Fruit fly (Drosophila melanogaster) whole organism, embryonic: ENCODE results near the gene RpLP1.

ENCODE experiments used
- CG10543 ChIP-seq: fragments of 200-800 bp; sonication (Bioruptor generic); optimal IDR thresholded peaks from 3 replicates; lab custom pipeline; 2017; ENCODE audit warnings: missing biosample characterization, mild to moderate bottlenecking, missing genetic modification characterization, moderate library complexity
- CG11560 ChIP-seq: fragments of 200-800 bp; sonication (Bioruptor generic); IDR thresholded peaks from 3 replicates; pipeline ENCODE4 v1.3.6; 2022; ENCODE audit warnings: missing biosample characterization, missing genetic modification characterization
- CG11695 ChIP-seq: fragments of 200-800 bp; sonication (Bioruptor generic); IDR thresholded peaks from 3 replicates; pipeline ENCODE4 v1.3.6; 2022; ENCODE audit warnings: missing biosample characterization, missing genetic modification characterization
- CG14050 ChIP-seq: fragments of 200-800 bp; sonication (Bioruptor generic); IDR thresholded peaks from 3 replicates; pipeline ENCODE4 v1.3.6; 2022; ENCODE audit warnings: missing biosample characterization, missing genetic modification characterization
- CG1647 ChIP-seq: fragments of 200-800 bp; sonication (Bioruptor generic); optimal IDR thresholded peaks from 3 replicates; lab custom pipeline; 2016; ENCODE audit warnings: missing biosample characterization, missing genetic modification characterization
- CG17361 ChIP-seq: fragments of 200-800 bp; sonication (Bioruptor generic); IDR thresholded peaks from 3 replicates; pipeline ENCODE4 v1.3.6; 2022; ENCODE audit warnings: missing biosample characterization, missing genetic modification characterization
- CG17568 ChIP-seq: fragments of 200-800 bp; sonication (Bioruptor generic); optimal IDR thresholded peaks from 2 replicates; lab custom pipeline; 2018; ENCODE audit warnings: missing biosample characterization, mild to moderate bottlenecking, missing genetic modification characterization, moderate library complexity
- CG2129 ChIP-seq: fragments of 200-800 bp; sonication (Bioruptor generic); IDR thresholded peaks from 2 replicates; pipeline ENCODE4 v1.3.6; 2022; ENCODE audit warnings: missing biosample characterization, missing genetic modification characterization; ENCODE audit not compliant: partially characterized antibody
- CG31365 ChIP-seq: fragments of 200-800 bp; sonication (Bioruptor generic); optimal IDR thresholded peaks from 2 replicates; lab custom pipeline; 2018; ENCODE audit warnings: missing biosample characterization, mild to moderate bottlenecking, missing genetic modification characterization
- CG31441 ChIP-seq: fragments of 200-800 bp; sonication (Bioruptor generic); IDR thresholded peaks from 2 replicates; pipeline ENCODE4 v1.3.6; 2022; ENCODE audit warnings: missing biosample characterization, missing genetic modification characterization
- CG3726 ChIP-seq: fragments of 200-800 bp; sonication (Bioruptor generic); IDR thresholded peaks from 3 replicates; pipeline ENCODE4, ENCODE4 v1.3.6; 2022; ENCODE audit warnings: missing biosample characterization, missing genetic modification characterization
- CG42726 ChIP-seq: fragments of 200-800 bp; sonication (Bioruptor generic); IDR thresholded peaks from 2 replicates; pipeline ENCODE4 v1.3.6; 2022; ENCODE audit warnings: missing biosample characterization, missing genetic modification characterization; ENCODE audit not compliant: partially characterized antibody
- CG4360 ChIP-seq: fragments of 200-800 bp; sonication (Bioruptor generic); IDR thresholded peaks from 2 replicates; pipeline ENCODE4 v1.3.6; 2022; ENCODE audit warnings: missing biosample characterization, missing genetic modification characterization
- CG4730 ChIP-seq: fragments of 200-800 bp; sonication (Bioruptor generic); IDR thresholded peaks from 2 replicates; pipeline ENCODE4 v1.3.6; 2022; ENCODE audit warnings: missing biosample characterization, missing genetic modification characterization
- CG4854 ChIP-seq: fragments of 200-800 bp; sonication (Bioruptor generic); optimal IDR thresholded peaks from 2 replicates; lab custom pipeline; 2016; ENCODE audit warnings: missing biosample characterization, missing genetic modification characterization, inconsistent platforms
- CG5180 ChIP-seq: fragments of 200-800 bp; sonication (Bioruptor generic); optimal IDR thresholded peaks from 3 replicates; lab custom pipeline; 2017; ENCODE audit warnings: missing biosample characterization, missing genetic modification characterization, mild to moderate bottlenecking, moderate library complexity, missing genetic modification reagents
- CG6689 ChIP-seq: fragments of 200-800 bp; sonication (Bioruptor generic); IDR thresholded peaks from 2 replicates; pipeline ENCODE4 v1.3.6; 2022; ENCODE audit warnings: missing biosample characterization, missing genetic modification characterization
- CG7928 ChIP-seq: fragments of 200-800 bp; sonication (Bioruptor generic); optimal IDR thresholded peaks from 2 replicates; lab custom pipeline; 2017; ENCODE audit warnings: missing biosample characterization, mild to moderate bottlenecking, missing genetic modification characterization
- CG9817 ChIP-seq: fragments of 200-800 bp; sonication (Bioruptor generic); optimal IDR thresholded peaks from 2 replicates; lab custom pipeline; 2018; ENCODE audit warnings: missing biosample characterization, mild to moderate bottlenecking, missing genetic modification characterization, moderate library complexity
- D19A ChIP-seq: fragments of 200-800 bp; optimal IDR thresholded peaks from 3 replicates; lab custom pipeline; 2019; ENCODE audit warnings: missing biosample characterization, mild to moderate bottlenecking, missing genetic modification characterization, moderate library complexity
- Ets65A ChIP-seq: fragments of 200-800 bp; sonication (Bioruptor generic); peaks from one replicate; lab custom pipeline; 2016; ENCODE audit warnings: missing biosample characterization, missing genetic modification characterization
- Fer2 ChIP-seq: fragments of 200-800 bp; sonication (Bioruptor generic); optimal IDR thresholded peaks from 2 replicates; lab custom pipeline; 2018; ENCODE audit warnings: missing biosample characterization, mild to moderate bottlenecking, missing genetic modification characterization, moderate library complexity
- Hr39 ChIP-seq: fragments of >200 bp; optimal IDR thresholded peaks from 2 replicates; lab custom pipeline; 2017
- Hsf ChIP-seq: fragments of 200-800 bp; sonication (Bioruptor generic); optimal IDR thresholded peaks from 3 replicates; lab custom pipeline; 2016; ENCODE audit warnings: missing biosample characterization, missing genetic modification characterization
- Jarid2 ChIP-seq: fragments of 200-800 bp; sonication (Bioruptor generic); optimal IDR thresholded peaks from 3 replicates; lab custom pipeline; 2017; ENCODE audit warnings: mild to moderate bottlenecking, missing biosample characterization, missing genetic modification reagents, missing genetic modification characterization
- NFAT ChIP-seq: fragments of 200-800 bp; sonication (Bioruptor generic); IDR thresholded peaks from 2 replicates; pipeline ENCODE4 v1.3.6; 2022; ENCODE audit warnings: missing biosample characterization, missing genetic modification characterization
- Oli ChIP-seq: fragments of 200-800 bp; sonication (Bioruptor generic); optimal IDR thresholded peaks from 2 replicates; lab custom pipeline; 2018; ENCODE audit warnings: missing biosample characterization, mild to moderate bottlenecking, missing genetic modification characterization, moderate library complexity
- Optix ChIP-seq: fragments of 200-800 bp; sonication (Bioruptor generic); IDR thresholded peaks from 3 replicates; pipeline ENCODE4 v1.3.6; 2022; ENCODE audit warnings: missing biosample characterization, missing genetic modification characterization
- Poxn ChIP-seq: fragments of 200-800 bp; sonication (Bioruptor generic); IDR thresholded peaks from 2 replicates; pipeline ENCODE4 v1.3.6; 2022; ENCODE audit warnings: missing biosample characterization, missing genetic modification characterization
- Rfx ChIP-seq: fragments of 200-800 bp; sonication (Bioruptor generic); IDR thresholded peaks from 2 replicates; pipeline ENCODE4 v1.3.6; 2022; ENCODE audit warnings: missing biosample characterization, missing genetic modification characterization
- Spps ChIP-seq: fragments of 200-800 bp; sonication (Bioruptor generic); optimal IDR thresholded peaks from 2 replicates; lab custom pipeline; 2018; ENCODE audit warnings: missing biosample characterization, mild to moderate bottlenecking, missing genetic modification characterization
- ara ChIP-seq: fragments of 200-800 bp; sonication (Bioruptor generic); IDR thresholded peaks from 2 replicates; pipeline ENCODE4 v1.3.6; 2022; ENCODE audit warnings: missing biosample characterization, missing genetic modification characterization
- bcd ChIP-seq: fragments of 200-800 bp; sonication (Bioruptor generic); optimal IDR thresholded peaks from 2 replicates; lab custom pipeline; 2017; ENCODE audit warnings: missing biosample characterization, mild to moderate bottlenecking, missing genetic modification characterization
- btn ChIP-seq: fragments of 200-800 bp; sonication (Bioruptor generic); optimal IDR thresholded peaks from 2 replicates; lab custom pipeline; 2016; ENCODE audit warnings: missing biosample characterization, missing genetic modification characterization
- dm ChIP-seq: fragments of 200-800 bp; sonication (Bioruptor generic); optimal IDR thresholded peaks from 3 replicates; lab custom pipeline; 2016; ENCODE audit warnings: missing biosample characterization, missing genetic modification characterization
- esg ChIP-seq: fragments of 200-800 bp; sonication (Bioruptor generic); conservative IDR thresholded peaks from 2 replicates; pipeline ENCODE4 v1.3.6; 2022; ENCODE audit warnings: missing biosample characterization, missing genetic modification characterization
- eve ChIP-seq, 2 experiments: fragments of >200 bp; optimal IDR thresholded peaks; 2 replicates each; lab custom pipeline; 2017; ENCODE audit warnings: missing biosample characterization in 2 of 2, missing genetic modification characterization in 2 of 2
- hb ChIP-seq: fragments of 200-800 bp; sonication (Bioruptor generic); IDR thresholded peaks from 3 replicates; pipeline ENCODE4 v1.3.6; 2022; ENCODE audit warnings: missing biosample characterization, missing genetic modification characterization; ENCODE audit not compliant: partially characterized antibody
- hbn ChIP-seq: fragments of 200-800 bp; sonication (Bioruptor generic); IDR thresholded peaks from 2 replicates; pipeline ENCODE4 v1.3.6; 2022; ENCODE audit warnings: missing biosample characterization, missing genetic modification characterization; ENCODE audit not compliant: partially characterized antibody
- insv ChIP-seq, 2 experiments: fragments of 200-800 bp; sonication (Bioruptor generic); optimal IDR thresholded peaks; 3 replicates each; lab custom pipeline; 2016 to 2018; ENCODE audit warnings: missing biosample characterization in 2 of 2, missing genetic modification characterization in 2 of 2
- lola ChIP-seq, 3 experiments: fragments of >200 bp in 2 of 3; fragments of 200-800 bp in 1 of 3; sonication (Bioruptor generic) in 1 of 3; optimal IDR thresholded peaks; 2 replicates each; lab custom pipeline; 2017 to 2019; ENCODE audit warnings: missing biosample characterization in 3 of 3, missing genetic modification characterization in 3 of 3, mild to moderate bottlenecking in 1 of 3, moderate library complexity in 1 of 3
- pfk ChIP-seq: fragments of 200-800 bp; sonication (Bioruptor generic); optimal IDR thresholded peaks from 2 replicates; lab custom pipeline; 2018; ENCODE audit warnings: missing biosample characterization, mild to moderate bottlenecking, missing genetic modification characterization, moderate library complexity
- pho ChIP-seq: fragments of 200-800 bp; sonication (Bioruptor generic); optimal IDR thresholded peaks from 2 replicates; lab custom pipeline; 2016; ENCODE audit warnings: missing biosample characterization, missing genetic modification characterization
- sqz ChIP-seq: fragments of 200-800 bp; sonication (Bioruptor generic); optimal IDR thresholded peaks from 3 replicates; lab custom pipeline; 2018; ENCODE audit warnings: missing biosample characterization, mild to moderate bottlenecking, missing genetic modification characterization
- stwl ChIP-seq: fragments of 200-800 bp; sonication (Bioruptor generic); optimal IDR thresholded peaks from 3 replicates; lab custom pipeline; 2018; ENCODE audit warnings: missing biosample characterization, mild to moderate bottlenecking, missing genetic modification characterization, moderate library complexity
- tio ChIP-seq: fragments of 200-800 bp; sonication (Bioruptor generic); optimal IDR thresholded peaks from 2 replicates; lab custom pipeline; 2017; ENCODE audit warnings: missing biosample characterization, missing genetic modification characterization, inconsistent platforms
- trh ChIP-seq: fragments of 200-800 bp; sonication (Bioruptor generic); optimal IDR thresholded peaks from 2 replicates; lab custom pipeline; 2016; ENCODE audit warnings: missing biosample characterization, missing genetic modification characterization
- twi ChIP-seq: fragments of 200-800 bp; optimal IDR thresholded peaks from 2 replicates; lab custom pipeline; 2019; ENCODE audit warnings: missing biosample characterization, mild to moderate bottlenecking, missing genetic modification characterization, moderate library complexity
- zen2 ChIP-seq: fragments of 200-800 bp; sonication (Bioruptor generic); IDR thresholded peaks from 3 replicates; pipeline ENCODE4 v1.3.6; 2022; ENCODE audit warnings: missing biosample characterization, missing genetic modification characterization; ENCODE audit not compliant: partially characterized antibody

Gene RpLP1

dm6 chr2L:414593-415399, 5.0 kb upstream of the RpLP1 start, which contains the start of the genes AP-2alpha and ebi (continued):
- TF ChIP-seq Spps (tag; lab: Kevin White, UChicago) (peak; percentile 57), esg (peak; percentile 92), CG11560 (tag; lab: Robert Waterston, UW) (peak; percentile 82), pfk (GFP tag; lab: Kevin White, UChicago) (peak; percentile 31), CG4360 (GFP tag; lab: Robert Waterston, UW) (no peak), Oli (peak; percentile 78), Fer2 (tag; lab: Kevin White, UChicago) (peak; percentile 67), Hsf (GFP tag; lab: Kevin White, UChicago) (peak; percentile 95), CG4854 (GFP tag; lab: Kevin White, UChicago) (peak; percentile 69), CG3726 (GFP tag; lab: Robert Waterston, UW) (peak; percentile 78; the same call in 2 of the 3 replicates), CG5180 (GFP tag; lab: Kevin White, UChicago) (peak; percentile 39), btn (GFP tag; lab: Kevin White, UChicago) (peak; percentile 80), NFAT (GFP tag; lab: Robert Waterston, UW) (peak; percentile 80), CG17568 (GFP tag; lab: Kevin White, UChicago) (no peak), Poxn (GFP tag; lab: Robert Waterston, UW) (peak; percentile 71), CG17361 (GFP tag; lab: Robert Waterston, UW) (peak; percentile 92), Hr39 (lab: Kevin White, UChicago) (no peak), insv (GFP tag; optimal IDR thresholded peaks at IDR 0.05; lab: Kevin White, UChicago) (peak in 1 of 2 experiments; percentile 43), stwl (tag; lab: Kevin White, UChicago) (peak; percentile 23), lola (GFP tag; optimal IDR thresholded peaks at IDR 0.05; lab: Kevin White, UChicago) (peak in 1 of 3 experiments; percentile 84), Ets65A (GFP tag; lab: Kevin White, UChicago) (peak; percentile 100), CG4730 (GFP tag; lab: Robert Waterston, UW) (peak; percentile 78), CG11695 (GFP tag; lab: Robert Waterston, UW) (peak; percentile 81), zen2 (GFP tag; lab: Robert Waterston, UW) (no peak), CG14050 (GFP tag; lab: Robert Waterston, UW) (peak; percentile 73), eve (GFP tag; optimal IDR thresholded peaks at IDR 0.05; lab: Kevin White, UChicago) (peak in 1 of 2 experiments; percentile 58), Rfx (peak; percentile 92), pho (peak; percentile 95), dm (GFP tag; lab: Kevin White, UChicago) (peak; percentile 91), CG6689 (GFP tag; lab: Robert Waterston, UW) (peak; percentile 100), sqz (peak; percentile 22), Jarid2 (GFP tag; lab: Kevin White, UChicago) (peak; percentile 51), twi (peak; percentile 82), D19A (peak; percentile 67), CG7928 (peak; percentile 98), CG9817 (peak; percentile 92), hbn (no peak), hb (GFP tag; lab: Robert Waterston, UW) (no peak), CG31441 (no peak; the same call in 1 of the 2 replicates), CG1647 (peak; percentile 80), CG31365 (no peak), tio (no peak), ara (GFP tag; lab: Robert Waterston, UW) (peak; percentile 80), bcd (GFP tag; lab: Kevin White, UChicago) (peak; percentile 91), CG10543 (GFP tag; lab: Kevin White, UChicago) (peak; percentile 90), CG2129 (GFP tag; lab: Robert Waterston, UW) (no peak), trh (GFP tag; lab: Kevin White, UChicago) (peak; percentile 75), Optix (peak; percentile 81), CG42726 (no peak)
